Fruit fly (Drosophila melanogaster): Measurements from ENCODE around the gene mthl1.

DNA sequence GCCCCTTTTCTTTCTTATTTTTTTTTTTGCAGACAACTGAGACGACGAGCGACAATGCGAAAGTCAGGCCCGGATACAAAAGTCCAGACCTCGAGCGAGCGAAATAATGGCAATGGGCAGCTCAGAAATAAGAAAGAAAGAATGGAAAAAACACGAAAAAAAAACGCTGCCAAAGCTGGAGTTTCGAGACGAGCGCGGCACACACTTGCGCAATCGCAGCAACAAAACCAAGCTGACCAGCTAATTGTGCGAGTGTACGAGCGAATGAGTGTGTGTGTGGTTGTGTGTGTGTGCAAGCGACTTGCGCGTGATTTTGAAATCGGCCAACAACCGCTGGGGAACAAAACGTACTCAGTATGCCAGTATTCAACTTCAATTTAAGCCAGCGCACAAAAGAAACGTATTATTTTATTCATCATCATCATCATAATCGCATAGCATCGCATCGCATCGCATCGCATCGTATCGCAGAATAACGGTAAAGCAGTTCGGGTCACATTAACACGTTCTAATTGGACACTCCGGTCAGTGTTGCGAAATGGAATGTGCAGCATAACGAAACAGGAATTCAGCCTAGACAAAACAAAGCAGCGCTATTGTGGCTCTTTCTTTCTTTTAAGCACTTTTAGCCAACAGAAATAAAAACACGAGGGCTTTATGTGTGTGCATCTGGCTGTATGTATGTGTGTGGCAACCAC is 7.1 kb downstream of the mthl1 start:
- TF ChIP-seq rgr (GFP tag; optimal IDR thresholded peaks at IDR 0.05) (no peak), dsf (GFP tag; optimal IDR thresholded peaks at IDR 0.05; ENCODE audit: borderline replicate concordance) (no peak), Vsx2 (GFP tag; optimal IDR thresholded peaks at IDR 0.05; ENCODE audit: partially characterized antibody) (no peak), h (GFP tag; optimal IDR thresholded peaks at IDR 0.05) (no peak)

All from whole organism, wandering third instar larva.